Fruit fly (Drosophila melanogaster): ENCODE measurements around the gene Archease.

dm6 chr3R:21650506-21650905 is 12.3 kb downstream of the Archease start:
- TF ChIP-seq CG9139 (GFP tag; optimal IDR thresholded peaks at IDR 0.05) (no peak), CG11902 (GFP tag; optimal IDR thresholded peaks at IDR 0.05) (no peak), CG16779 (tag; optimal IDR thresholded peaks at IDR 0.05) (no peak), CG7368 (GFP tag; optimal IDR thresholded peaks at IDR 0.05) (no peak)
